ENCODE assay signal across 1 fruit fly cellular context in the genomic region with DNA sequence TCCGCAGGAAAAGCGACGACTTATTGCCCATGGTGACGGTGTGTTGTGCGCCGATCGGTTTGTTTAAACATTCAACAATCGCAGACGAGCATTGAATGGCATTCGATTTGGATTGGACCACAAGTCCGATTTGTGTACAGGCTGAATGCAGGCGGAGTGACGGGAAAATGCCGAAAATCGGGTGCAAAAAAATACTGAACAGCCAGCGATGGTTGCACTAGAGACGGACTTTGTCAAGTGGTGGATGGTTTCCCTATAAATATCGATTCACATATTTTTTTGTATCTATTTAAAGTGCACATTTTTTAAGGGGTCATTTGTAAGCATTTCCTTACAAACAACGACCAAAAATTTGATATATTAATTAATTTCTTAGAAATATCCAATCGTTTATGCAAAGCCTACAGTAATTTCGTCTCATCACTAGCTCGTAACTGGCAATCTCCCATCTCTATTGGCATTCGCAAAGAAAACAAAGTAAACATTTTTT.
TF ChIP-seq lines count a peak whose summit lies in the region.

TSS of gene elm (minus strand) at position 170 of the 490 bp plus-strand sequence.
TSS of gene MED27 (plus strand) at position 448 of the 490 bp plus-strand sequence.

TF ChIP-seq in whole organism, embryonic, 481 proteins besides CTCF, POLR2A, EP300 and RAD21 (continued from another document and continues in another):
- TF ChIP-seq CG15269 (tag; optimal IDR thresholded peaks at IDR 0.05; lab: Kevin White, UChicago) (peak; percentile 90), h (optimal IDR thresholded peaks at IDR 0.05; lab: Kevin White, UChicago) (no peak), CG11723 (GFP tag; optimal IDR thresholded peaks at IDR 0.05; lab: Kevin White, UChicago) (peak; percentile 81), Scr (GFP tag; IDR thresholded peaks at IDR 0.05; lab: Robert Waterston, UW; ENCODE audit: partially characterized antibody) (peak; percentile 98), CG2889 (GFP tag; IDR thresholded peaks at IDR 0.05; lab: Robert Waterston, UW) (peak; percentile 90), CG7987 (GFP tag; optimal IDR thresholded peaks at IDR 0.05; lab: Kevin White, UChicago) (peak; percentile 53), Usf (GFP tag; optimal IDR thresholded peaks at IDR 0.05; lab: Kevin White, UChicago) (peak; percentile 87), CG1832 (GFP tag; optimal IDR thresholded peaks at IDR 0.05; lab: Kevin White, UChicago) (no peak), gsb (GFP tag; IDR thresholded peaks at IDR 0.05; lab: Robert Waterston, UW) (peak; percentile 79), Gug (GFP tag; IDR thresholded peaks at IDR 0.05; lab: Robert Waterston, UW) (peak; percentile 96), CG8359 (GFP tag; optimal IDR thresholded peaks at IDR 0.05; lab: Kevin White, UChicago; ENCODE audit: borderline replicate concordance) (peak; percentile 69), mld (GFP tag; IDR thresholded peaks at IDR 0.05; lab: Robert Waterston, UW; ENCODE audit: partially characterized antibody) (peak; percentile 72), MBD-R2 (GFP tag; IDR thresholded peaks at IDR 0.05; lab: Robert Waterston, UW) (peak; percentile 95), CG6175 (GFP tag; IDR thresholded peaks at IDR 0.05; lab: Robert Waterston, UW) (peak; percentile 77; the same call in 2 of the 3 replicates), slbo (GFP tag; IDR thresholded peaks at IDR 0.05; lab: Robert Waterston, UW) (peak; percentile 97), abd-A (tag; optimal IDR thresholded peaks at IDR 0.05; lab: Kevin White, UChicago) (no peak), gce (GFP tag; IDR thresholded peaks at IDR 0.05; lab: Robert Waterston, UW) (peak; percentile 78; the same call in 2 of the 3 replicates), dysf (GFP tag; IDR thresholded peaks at IDR 0.05; lab: Robert Waterston, UW) (peak; percentile 94), CG18619 (GFP tag; optimal IDR thresholded peaks at IDR 0.05; lab: Kevin White, UChicago) (peak; percentile 86), CG10654 (GFP tag; optimal IDR thresholded peaks at IDR 0.05; lab: Kevin White, UChicago) (peak; percentile 93), mam (GFP tag; optimal IDR thresholded peaks at IDR 0.05; lab: Kevin White, UChicago) (peak; percentile 96), CG10462 (GFP tag; optimal IDR thresholded peaks at IDR 0.05; lab: Kevin White, UChicago) (peak; percentile 88), CG14667 (GFP tag; IDR thresholded peaks at IDR 0.05; lab: Robert Waterston, UW) (peak; percentile 92), gro (GFP tag; optimal IDR thresholded peaks at IDR 0.05; lab: Kevin White, UChicago) (peak; percentile 89), oc (tag; optimal IDR thresholded peaks at IDR 0.05; lab: Kevin White, UChicago) (peak; percentile 67), TFAM (GFP tag; optimal IDR thresholded peaks at IDR 0.05; lab: Kevin White, UChicago) (peak; percentile 62), CG13123 (GFP tag; optimal IDR thresholded peaks at IDR 0.05; lab: Kevin White, UChicago) (peak; percentile 89), CG11504 (tag; optimal IDR thresholded peaks at IDR 0.05; lab: Kevin White, UChicago) (peak; percentile 89), CG15011 (GFP tag; optimal IDR thresholded peaks at IDR 0.05; lab: Kevin White, UChicago) (no peak), CG11560 (tag; IDR thresholded peaks at IDR 0.05; lab: Robert Waterston, UW) (peak; percentile 83), dmrt11E (tag; optimal IDR thresholded peaks at IDR 0.05; lab: Kevin White, UChicago) (peak; percentile 93), ac (GFP tag; optimal IDR thresholded peaks at IDR 0.05; lab: Kevin White, UChicago) (no peak), CG14965 (GFP tag; optimal IDR thresholded peaks at IDR 0.05; lab: Kevin White, UChicago; ENCODE audit: borderline replicate concordance) (peak; percentile 25), CG43689 (GFP tag; IDR thresholded peaks at IDR 0.05; lab: Robert Waterston, UW) (0 out of 2 replicates have a peak, but pooled peaks have one; percentile 52), Bteb2 (GFP tag; optimal IDR thresholded peaks at IDR 0.05; lab: Kevin White, UChicago) (peak; percentile 90), CG3726 (GFP tag; IDR thresholded peaks at IDR 0.05; lab: Robert Waterston, UW) (peak; percentile 86; the same call in 2 of the 3 replicates), CG15073 (GFP tag; optimal IDR thresholded peaks at IDR 0.05; lab: Kevin White, UChicago) (peak; percentile 64), CG4707 (GFP tag; optimal IDR thresholded peaks at IDR 0.05; lab: Kevin White, UChicago) (peak; percentile 48), CG10209 (GFP tag; optimal IDR thresholded peaks at IDR 0.05; lab: Kevin White, UChicago) (peak; percentile 90), cg (GFP tag; optimal IDR thresholded peaks at IDR 0.05; lab: Kevin White, UChicago) (peak; percentile 24), CG32772 (GFP tag; IDR thresholded peaks at IDR 0.05; lab: Robert Waterston, UW) (peak; percentile 95), Dbx (GFP tag; IDR thresholded peaks at IDR 0.05; lab: Robert Waterston, UW) (peak; percentile 96), CG18262 (tag; optimal IDR thresholded peaks at IDR 0.05; lab: Kevin White, UChicago) (peak; percentile 89), ham (GFP tag; IDR thresholded peaks at IDR 0.05; lab: Robert Waterston, UW) (peak; percentile 80), da (GFP tag; optimal IDR thresholded peaks at IDR 0.05; lab: Kevin White, UChicago) (peak; percentile 78), CG7745 (tag; optimal IDR thresholded peaks at IDR 0.05; lab: Kevin White, UChicago) (no peak), ems (GFP tag; optimal IDR thresholded peaks at IDR 0.05; lab: Kevin White, UChicago) (peak; percentile 94), E2f1 (GFP tag; IDR thresholded peaks at IDR 0.05; lab: Robert Waterston, UW) (peak; percentile 92), salm (tag; optimal IDR thresholded peaks at IDR 0.05; lab: Kevin White, UChicago) (peak; percentile 76), fru (optimal IDR thresholded peaks at IDR 0.05; lab: Kevin White, UChicago) (no peak), Hey (tag; optimal IDR thresholded peaks at IDR 0.05; lab: Kevin White, UChicago) (peak; percentile 56), ranshi (GFP tag; IDR thresholded peaks at IDR 0.05; lab: Robert Waterston, UW) (peak; percentile 93), wek (GFP tag; optimal IDR thresholded peaks at IDR 0.05; lab: Kevin White, UChicago) (peak; percentile 0), MESR4 (GFP tag; optimal IDR thresholded peaks at IDR 0.05; lab: Kevin White, UChicago) (peak; percentile 96), Hmr (GFP tag; optimal IDR thresholded peaks at IDR 0.05; lab: Kevin White, UChicago) (peak; percentile 93), CG7556 (GFP tag; optimal IDR thresholded peaks at IDR 0.05; lab: Kevin White, UChicago) (peak; percentile 85), CG18476 (GFP tag; optimal IDR thresholded peaks at IDR 0.05; lab: Kevin White, UChicago) (peak; percentile 92), unpg (GFP tag; optimal IDR thresholded peaks at IDR 0.05; lab: Kevin White, UChicago) (peak; percentile 90), Gsc (GFP tag; IDR thresholded peaks at IDR 0.05; lab: Robert Waterston, UW) (peak; percentile 82), crp (GFP tag; optimal IDR thresholded peaks at IDR 0.05; lab: Kevin White, UChicago) (peak in 1 of 2 experiments; percentile 63), CG14441 (GFP tag; IDR thresholded peaks at IDR 0.05; lab: Robert Waterston, UW) (peak; percentile 95), Antp (GFP tag; optimal IDR thresholded peaks at IDR 0.05; lab: Kevin White, UChicago) (peak; percentile 88), Hr3 (GFP tag; optimal IDR thresholded peaks at IDR 0.05; lab: Kevin White, UChicago) (peak; percentile 95), Opbp (GFP tag; IDR thresholded peaks at IDR 0.05; lab: Robert Waterston, UW; ENCODE audit: partially characterized antibody) (peak; percentile 83), CG7963 (GFP tag; IDR thresholded peaks at IDR 0.05; lab: Robert Waterston, UW; ENCODE audit: partially characterized antibody) (peak; percentile 58; the same call in 1 of the 3 replicates), crc (GFP tag; optimal IDR thresholded peaks at IDR 0.05; lab: Kevin White, UChicago) (peak; percentile 65), CG13296 (GFP tag; optimal IDR thresholded peaks at IDR 0.05; lab: Kevin White, UChicago) (peak; percentile 81), sima (GFP tag; optimal IDR thresholded peaks at IDR 0.05; lab: Kevin White, UChicago) (peak; percentile 41), CG2678 (tag; optimal IDR thresholded peaks at IDR 0.05; lab: Kevin White, UChicago) (peak; percentile 93), CG4617 (GFP tag; optimal IDR thresholded peaks at IDR 0.05; lab: Kevin White, UChicago; ENCODE audit: borderline replicate concordance) (peak; percentile 91), hkb (optimal IDR thresholded peaks at IDR 0.05; lab: Kevin White, UChicago) (peak; percentile 87), hkb (GFP tag; IDR thresholded peaks at IDR 0.05; lab: Robert Waterston, UW) (peak; percentile 86), Kr (GFP tag; optimal IDR thresholded peaks at IDR 0.05; lab: Kevin White, UChicago) (no peak), odd (GFP tag; optimal IDR thresholded peaks at IDR 0.05; lab: Kevin White, UChicago) (peak; percentile 49), shn (GFP tag; optimal IDR thresholded peaks at IDR 0.05; lab: Kevin White, UChicago) (peak; percentile 90), Drgx (GFP tag; IDR thresholded peaks at IDR 0.05; lab: Robert Waterston, UW) (peak; percentile 81), z (GFP tag; IDR thresholded peaks at IDR 0.05; lab: Robert Waterston, UW) (no peak; the same call in 2 of the 3 replicates), toy (GFP tag; IDR thresholded peaks at IDR 0.05; lab: Robert Waterston, UW) (peak; percentile 72; the same call in 1 of the 2 replicates), Rx (GFP tag; IDR thresholded peaks at IDR 0.05; lab: Robert Waterston, UW) (peak; percentile 87), trh (GFP tag; optimal IDR thresholded peaks at IDR 0.05; lab: Kevin White, UChicago) (peak; percentile 92), CG17186 (GFP tag; optimal IDR thresholded peaks at IDR 0.05; lab: Kevin White, UChicago) (peak; percentile 82), Neu2 (GFP tag; optimal IDR thresholded peaks at IDR 0.05; lab: Kevin White, UChicago; ENCODE audit: borderline replicate concordance) (peak; percentile 47), CG33213 (GFP tag; optimal IDR thresholded peaks at IDR 0.05; lab: Kevin White, UChicago) (peak; percentile 94), Abd-B (GFP tag; optimal IDR thresholded peaks at IDR 0.05; lab: Kevin White, UChicago) (peak; percentile 97), sd (tag; optimal IDR thresholded peaks at IDR 0.05; lab: Kevin White, UChicago) (peak; percentile 91), Eip74EF (GFP tag; optimal IDR thresholded peaks at IDR 0.05; lab: Kevin White, UChicago) (peak in 1 of 2 experiments; percentile 64), CG1647 (GFP tag; optimal IDR thresholded peaks at IDR 0.05; lab: Kevin White, UChicago) (peak; percentile 89), CG1602 (GFP tag; optimal IDR thresholded peaks at IDR 0.05; lab: Kevin White, UChicago) (peak; percentile 96), Ets65A (GFP tag; lab: Kevin White, UChicago) (peak; percentile 100), row (GFP tag; IDR thresholded peaks at IDR 0.05; lab: Robert Waterston, UW) (peak; percentile 99), Hsf (GFP tag; optimal IDR thresholded peaks at IDR 0.05; lab: Kevin White, UChicago) (peak; percentile 97), CG7372 (GFP tag; IDR thresholded peaks at IDR 0.05; lab: Robert Waterston, UW) (peak; percentile 95), Dref (GFP tag; IDR thresholded peaks at IDR 0.05; lab: Robert Waterston, UW) (peak; percentile 53), CG3281 (GFP tag; optimal IDR thresholded peaks at IDR 0.05; lab: Kevin White, UChicago) (peak; percentile 85), ERR (GFP tag; optimal IDR thresholded peaks at IDR 0.05; lab: Kevin White, UChicago) (peak; percentile 76), CG12155 (GFP tag; optimal IDR thresholded peaks at IDR 0.05; lab: Kevin White, UChicago) (peak; percentile 94), wdn (GFP tag; IDR thresholded peaks at IDR 0.05; lab: Robert Waterston, UW) (peak; percentile 92), CG12769 (tag; optimal IDR thresholded peaks at IDR 0.05; lab: Kevin White, UChicago) (peak; percentile 85), Rfx (GFP tag; IDR thresholded peaks at IDR 0.05; lab: Robert Waterston, UW) (peak; percentile 96), br (optimal IDR thresholded peaks at IDR 0.05; lab: Kevin White, UChicago) (no peak), CG4730 (GFP tag; IDR thresholded peaks at IDR 0.05; lab: Robert Waterston, UW) (peak; percentile 92), CG6272 (GFP tag; IDR thresholded peaks at IDR 0.05; lab: Robert Waterston, UW) (peak; percentile 98), HHEX (GFP tag; optimal IDR thresholded peaks at IDR 0.05; lab: Kevin White, UChicago) (peak; percentile 87), Lpt (GFP tag; optimal IDR thresholded peaks at IDR 0.05; lab: Kevin White, UChicago) (no peak), jumu (GFP tag; optimal IDR thresholded peaks at IDR 0.05; lab: Kevin White, UChicago) (peak; percentile 94), CG2120 (GFP tag; optimal IDR thresholded peaks at IDR 0.05; lab: Kevin White, UChicago) (peak; percentile 98), CG2202 (tag; optimal IDR thresholded peaks at IDR 0.05; lab: Kevin White, UChicago) (peak; percentile 86), Mad (GFP tag; optimal IDR thresholded peaks at IDR 0.05; lab: Kevin White, UChicago) (peak; percentile 94), klu (GFP tag; IDR thresholded peaks at IDR 0.05; lab: Robert Waterston, UW) (peak; percentile 94), esg (GFP tag; conservative IDR thresholded peaks at IDR 0.05; lab: Robert Waterston, UW) (peak; percentile 93), ap (GFP tag; IDR thresholded peaks at IDR 0.05; lab: Robert Waterston, UW) (peak; percentile 83), CG2199 (GFP tag; IDR thresholded peaks at IDR 0.05; lab: Robert Waterston, UW) (0 out of 3 replicates have a peak, but pooled peaks have one; percentile 67), gfzf (GFP tag; optimal IDR thresholded peaks at IDR 0.05; lab: Kevin White, UChicago) (peak; percentile 89), CG13624 (GFP tag; optimal IDR thresholded peaks at IDR 0.05; lab: Kevin White, UChicago) (peak; percentile 94), rib (GFP tag; IDR thresholded peaks at IDR 0.05; lab: Robert Waterston, UW) (peak; percentile 91), CG1529 (GFP tag; optimal IDR thresholded peaks at IDR 0.05; lab: Kevin White, UChicago) (peak; percentile 75), NFAT (GFP tag; IDR thresholded peaks at IDR 0.05; lab: Robert Waterston, UW) (peak; percentile 94), ind (GFP tag; optimal IDR thresholded peaks at IDR 0.05; lab: Kevin White, UChicago) (peak; percentile 95), cas (GFP tag; IDR thresholded peaks at IDR 0.05; lab: Robert Waterston, UW) (peak; percentile 86), CG6654 (GFP tag; optimal IDR thresholded peaks at IDR 0.05; lab: Kevin White, UChicago) (peak; percentile 61), lola (GFP tag; optimal IDR thresholded peaks at IDR 0.05; lab: Kevin White, UChicago) (peak in 1 of 3 experiments; percentile 93), CG15601 (tag; optimal IDR thresholded peaks at IDR 0.05; lab: Kevin White, UChicago) (peak; percentile 95)
